Comparison of ENCODE assay signal across 4 worm cellular contexts in genomic region chrV:7730488-7730887, ce11.
TF ChIP-seq lines count a peak whose summit lies in the region.

No protein-coding gene starts in this region.

TF ChIP-seq in whole organism, L2 larva, 48 proteins besides CTCF, POLR2A, EP300 and RAD21 (continues in another document):
- TF ChIP-seq egl-27 (tag; optimal IDR thresholded peaks at IDR 0.05; lab: Kevin White, UChicago) (no peak), gmeb-1 (tag; optimal IDR thresholded peaks at IDR 0.05; lab: Kevin White, UChicago) (peak; percentile 42), sem-4 (tag; optimal IDR thresholded peaks at IDR 0.05; lab: Kevin White, UChicago) (peak; percentile 19), unc-55 (GFP tag; optimal IDR thresholded peaks at IDR 0.05; lab: Kevin White, UChicago) (peak; percentile 24), nhr-6 (tag; optimal IDR thresholded peaks at IDR 0.05; lab: Kevin White, UChicago) (peak; percentile 20), lin-13 (GFP tag; optimal IDR thresholded peaks at IDR 0.05; lab: Kevin White, UChicago) (peak; percentile 44), lin-11 (tag; optimal IDR thresholded peaks at IDR 0.05; lab: Kevin White, UChicago) (no peak), lsy-2 (tag; optimal IDR thresholded peaks at IDR 0.05; lab: Kevin White, UChicago) (peak in 1 of 2 experiments; percentile 52), dmd-4 (tag; optimal IDR thresholded peaks at IDR 0.05; lab: Kevin White, UChicago) (no peak), crh-2 (tag; optimal IDR thresholded peaks at IDR 0.05; lab: Kevin White, UChicago) (peak; percentile 68), sma-3 (GFP tag; optimal IDR thresholded peaks at IDR 0.05; lab: Kevin White, UChicago) (peak; percentile 57), nhr-12 (tag; optimal IDR thresholded peaks at IDR 0.05; lab: Kevin White, UChicago) (no peak), nhr-21 (tag; optimal IDR thresholded peaks at IDR 0.05; lab: Kevin White, UChicago) (peak; percentile 49), ztf-1 (GFP tag; conservative IDR thresholded peaks at IDR 0.05; lab: Robert Waterston, UW) (no peak), nhr-129 (tag; optimal IDR thresholded peaks at IDR 0.05; lab: Kevin White, UChicago) (peak; percentile 67), C34F6.9 (tag; optimal IDR thresholded peaks at IDR 0.05; lab: Kevin White, UChicago) (peak; percentile 15), fos-1 (tag; optimal IDR thresholded peaks at IDR 0.05; lab: Kevin White, UChicago) (peak; percentile 63), sma-9 (GFP tag; optimal IDR thresholded peaks at IDR 0.05; lab: Kevin White, UChicago) (peak; percentile 42), sma-9 (tag; optimal IDR thresholded peaks at IDR 0.05; lab: Kevin White, UChicago) (no peak), nhr-23 (tag; optimal IDR thresholded peaks at IDR 0.05; lab: Kevin White, UChicago) (no peak), ama-1 (optimal IDR thresholded peaks at IDR 0.05; lab: Kevin White, UChicago) (peak; percentile 61), Y55F3AM.14 (GFP tag; optimal IDR thresholded peaks at IDR 0.05; lab: Kevin White, UChicago) (peak; percentile 57), nhr-25 (tag; optimal IDR thresholded peaks at IDR 0.05; lab: Kevin White, UChicago) (peak; percentile 46)

TF ChIP-seq in whole organism, L4 larva, 104 proteins besides CTCF, POLR2A, EP300 and RAD21 (continues in another document):
- TF ChIP-seq ceh-82 (tag; optimal IDR thresholded peaks at IDR 0.05; lab: Kevin White, UChicago): no peak
- TF ChIP-seq aha-1 (tag; lab: Kevin White, UChicago): no peak
- TF ChIP-seq Y5F2A.4 (GFP tag; optimal IDR thresholded peaks at IDR 0.05; lab: Kevin White, UChicago): peak; percentile 52
- no peak for TF ChIP-seq madf-9 (GFP tag; conservative IDR thresholded peaks at IDR 0.05; lab: Robert Waterston, UW)
- peak; percentile 1 for TF ChIP-seq spr-3 (GFP tag; optimal IDR thresholded peaks at IDR 0.05; lab: Kevin White, UChicago)
- no peak for TF ChIP-seq spr-1 (tag; optimal IDR thresholded peaks at IDR 0.05; lab: Kevin White, UChicago)
- 0 out of 2 replicates have a peak, but pooled peaks have one; percentile 12 for TF ChIP-seq ctbp-1 (GFP tag; IDR thresholded peaks at IDR 0.05; lab: Robert Waterston, UW)
- TF ChIP-seq lin-39 (tag; optimal IDR thresholded peaks at IDR 0.05; lab: Kevin White, UChicago): no peak
- no peak for TF ChIP-seq lir-3 (tag; optimal IDR thresholded peaks at IDR 0.05; lab: Kevin White, UChicago)
- no peak for TF ChIP-seq snpc-4 (tag; optimal IDR thresholded peaks at IDR 0.05; lab: Kevin White, UChicago)
- no peak for TF ChIP-seq ama-1 (optimal IDR thresholded peaks at IDR 0.05; lab: Kevin White, UChicago)
- TF ChIP-seq F26F4.8 (GFP tag; conservative IDR thresholded peaks at IDR 0.05; lab: Robert Waterston, UW): 0 out of 2 replicates have a peak, but pooled peaks have one; percentile 24
- no peak for TF ChIP-seq ceh-62 (tag; optimal IDR thresholded peaks at IDR 0.05; lab: Kevin White, UChicago)
- no peak for TF ChIP-seq Y105C5A.15 (GFP tag; IDR thresholded peaks at IDR 0.05; lab: Robert Waterston, UW)
- TF ChIP-seq nhr-28 (tag; optimal IDR thresholded peaks at IDR 0.05; lab: Kevin White, UChicago): peak; percentile 7
- TF ChIP-seq rbr-2 (tag; optimal IDR thresholded peaks at IDR 0.05; lab: Kevin White, UChicago): peak; percentile 56
- TF ChIP-seq saeg-2 (GFP tag; IDR thresholded peaks at IDR 0.05; lab: Robert Waterston, UW): no peak
- peak; percentile 67 for TF ChIP-seq mes-2 (tag; optimal IDR thresholded peaks at IDR 0.05; lab: Kevin White, UChicago; ENCODE audit: poor library complexity, severe bottlenecking)
- no peak for TF ChIP-seq lin-13 (GFP tag; optimal IDR thresholded peaks at IDR 0.05; lab: Kevin White, UChicago)
- TF ChIP-seq mep-1 (tag; optimal IDR thresholded peaks at IDR 0.05; lab: Kevin White, UChicago): peak; percentile 35
- no peak for TF ChIP-seq zip-11 (GFP tag; IDR thresholded peaks at IDR 0.05; lab: Robert Waterston, UW)
- no peak for TF ChIP-seq ces-1 (GFP tag; optimal IDR thresholded peaks at IDR 0.05; lab: Kevin White, UChicago)
- TF ChIP-seq daf-16 (GFP tag; optimal IDR thresholded peaks at IDR 0.05; lab: Kevin White, UChicago): no peak
- TF ChIP-seq daf-16 (tag; optimal IDR thresholded peaks at IDR 0.05; lab: Kevin White, UChicago): peak; percentile 88
- no peak for TF ChIP-seq nhr-10 (tag; optimal IDR thresholded peaks at IDR 0.05; lab: Kevin White, UChicago)

TF ChIP-seq in whole organism, late embryonic, 69 proteins besides CTCF, POLR2A, EP300 and RAD21 (continues in another document):
- TF ChIP-seq lim-6 (tag; optimal IDR thresholded peaks at IDR 0.05; lab: Kevin White, UChicago) (no peak), ahr-1 (tag; optimal IDR thresholded peaks at IDR 0.05; lab: Kevin White, UChicago) (no peak), unc-42 (tag; optimal IDR thresholded peaks at IDR 0.05; lab: Kevin White, UChicago) (no peak), ceh-24 (tag; optimal IDR thresholded peaks at IDR 0.05; lab: Kevin White, UChicago) (no peak), sox-2 (GFP tag; IDR thresholded peaks at IDR 0.05; lab: Robert Waterston, UW) (no peak), ttx-3 (tag; optimal IDR thresholded peaks at IDR 0.05; lab: Kevin White, UChicago) (no peak), fax-1 (tag; optimal IDR thresholded peaks at IDR 0.05; lab: Kevin White, UChicago) (no peak), nfya-1 (tag; optimal IDR thresholded peaks at IDR 0.05; lab: Kevin White, UChicago) (peak; percentile 3), odd-2 (tag; optimal IDR thresholded peaks at IDR 0.05; lab: Kevin White, UChicago) (no peak), ceh-2 (tag; optimal IDR thresholded peaks at IDR 0.05; lab: Kevin White, UChicago) (no peak), ceh-34 (tag; optimal IDR thresholded peaks at IDR 0.05; lab: Kevin White, UChicago) (no peak), npax-4 (tag; optimal IDR thresholded peaks at IDR 0.05; lab: Kevin White, UChicago) (no peak), elt-4 (tag; optimal IDR thresholded peaks at IDR 0.05; lab: Kevin White, UChicago) (no peak), ceh-19 (GFP tag; optimal IDR thresholded peaks at IDR 0.05; lab: Kevin White, UChicago) (no peak), nhr-11 (tag; optimal IDR thresholded peaks at IDR 0.05; lab: Kevin White, UChicago) (no peak), T23F11.4 (GFP tag; optimal IDR thresholded peaks at IDR 0.05; lab: Kevin White, UChicago) (peak; percentile 8), hlh-30 (tag; optimal IDR thresholded peaks at IDR 0.05; lab: Kevin White, UChicago; ENCODE audit: insufficient read depth) (no peak), syd-9 (tag; optimal IDR thresholded peaks at IDR 0.05; lab: Kevin White, UChicago) (no peak), K02D7.2 (tag; optimal IDR thresholded peaks at IDR 0.05; lab: Kevin White, UChicago) (peak; percentile 7), dve-1 (tag; optimal IDR thresholded peaks at IDR 0.05; lab: Kevin White, UChicago) (peak; percentile 15), Y22D7AL.16 (tag; optimal IDR thresholded peaks at IDR 0.05; lab: Kevin White, UChicago) (no peak), nhr-232 (tag; optimal IDR thresholded peaks at IDR 0.05; lab: Kevin White, UChicago) (no peak), ceh-31 (tag; optimal IDR thresholded peaks at IDR 0.05; lab: Kevin White, UChicago) (no peak), madf-2 (tag; optimal IDR thresholded peaks at IDR 0.05; lab: Kevin White, UChicago) (no peak), eyg-1 (tag; optimal IDR thresholded peaks at IDR 0.05; lab: Kevin White, UChicago) (no peak), elt-2 (tag; optimal IDR thresholded peaks at IDR 0.05; lab: Kevin White, UChicago) (peak; percentile 5), ama-1 (optimal IDR thresholded peaks at IDR 0.05; lab: Kevin White, UChicago) (no peak)

TF ChIP-seq in whole organism, mixed stage, embryonic, 35 proteins besides CTCF, POLR2A, EP300 and RAD21 (continues in another document):
- no peak for TF ChIP-seq nhr-12 (tag; optimal IDR thresholded peaks at IDR 0.05; lab: Kevin White, UChicago)
- TF ChIP-seq nhr-237 (tag; optimal IDR thresholded peaks at IDR 0.05; lab: Kevin White, UChicago): no peak
- TF ChIP-seq ceh-39 (tag; optimal IDR thresholded peaks at IDR 0.05; lab: Kevin White, UChicago): no peak
- TF ChIP-seq lsy-2 (tag; optimal IDR thresholded peaks at IDR 0.05; lab: Kevin White, UChicago): no peak
- TF ChIP-seq drap-1 (GFP tag; optimal IDR thresholded peaks at IDR 0.05; lab: Kevin White, UChicago): peak; percentile 5
- no peak for TF ChIP-seq hlh-1 (tag; optimal IDR thresholded peaks at IDR 0.05; lab: Kevin White, UChicago)
- TF ChIP-seq ham-2 (GFP tag; optimal IDR thresholded peaks at IDR 0.05; lab: Kevin White, UChicago): no peak
- no peak for TF ChIP-seq ces-1 (GFP tag; optimal IDR thresholded peaks at IDR 0.05; lab: Kevin White, UChicago)
- TF ChIP-seq unc-39 (tag; optimal IDR thresholded peaks at IDR 0.05; lab: Kevin White, UChicago): no peak
- TF ChIP-seq blmp-1 (tag; optimal IDR thresholded peaks at IDR 0.05; lab: Kevin White, UChicago): no peak
- no peak for TF ChIP-seq flh-1 (GFP tag; optimal IDR thresholded peaks at IDR 0.05; lab: Kevin White, UChicago)
- TF ChIP-seq lin-32 (GFP tag; optimal IDR thresholded peaks at IDR 0.05; lab: Kevin White, UChicago): no peak
- no peak for TF ChIP-seq snpc-4 (tag; optimal IDR thresholded peaks at IDR 0.05; lab: Kevin White, UChicago)
- TF ChIP-seq unc-120 (tag; optimal IDR thresholded peaks at IDR 0.05; lab: Kevin White, UChicago; ENCODE audit: poor library complexity, severe bottlenecking): no peak
- TF ChIP-seq mep-1 (tag; optimal IDR thresholded peaks at IDR 0.05; lab: Kevin White, UChicago): no peak
- TF ChIP-seq lin-13 (tag; optimal IDR thresholded peaks at IDR 0.05; lab: Kevin White, UChicago): no peak
- no peak for TF ChIP-seq unc-62 (GFP tag; optimal IDR thresholded peaks at IDR 0.05; lab: Kevin White, UChicago)
- no peak for TF ChIP-seq sem-2 (GFP tag; optimal IDR thresholded peaks at IDR 0.05; lab: Kevin White, UChicago)
- no peak for TF ChIP-seq nhr-28 (tag; optimal IDR thresholded peaks at IDR 0.05; lab: Kevin White, UChicago)
- no peak for TF ChIP-seq zip-8 (tag; optimal IDR thresholded peaks at IDR 0.05; lab: Kevin White, UChicago)
- no peak for TF ChIP-seq pha-4 (tag; optimal IDR thresholded peaks at IDR 0.05; lab: Kevin White, UChicago)
- no peak for TF ChIP-seq nhr-2 (tag; optimal IDR thresholded peaks at IDR 0.05; lab: Kevin White, UChicago)
- no peak for TF ChIP-seq elt-1 (tag; optimal IDR thresholded peaks at IDR 0.05; lab: Kevin White, UChicago; ENCODE audit: borderline replicate concordance, insufficient read depth)
- TF ChIP-seq mab-5 (tag; optimal IDR thresholded peaks at IDR 0.05; lab: Kevin White, UChicago): no peak
- TF ChIP-seq mls-2 (tag; optimal IDR thresholded peaks at IDR 0.05; lab: Kevin White, UChicago): peak; percentile 39
- no peak for TF ChIP-seq elt-3 (tag; optimal IDR thresholded peaks at IDR 0.05; lab: Kevin White, UChicago)
- no peak for TF ChIP-seq nhr-76 (tag; optimal IDR thresholded peaks at IDR 0.05; lab: Kevin White, UChicago)
- TF ChIP-seq ztf-11 (tag; optimal IDR thresholded peaks at IDR 0.05; lab: Kevin White, UChicago): no peak
- peak; percentile 34 for TF ChIP-seq sptf-1 (tag; optimal IDR thresholded peaks at IDR 0.05; lab: Kevin White, UChicago)
- no peak for TF ChIP-seq M03D4.4 (tag; optimal IDR thresholded peaks at IDR 0.05; lab: Kevin White, UChicago)
- no peak for TF ChIP-seq ceh-43 (GFP tag; optimal IDR thresholded peaks at IDR 0.05; lab: Kevin White, UChicago)
